Fruit fly (Drosophila melanogaster) whole organism, wandering third instar larva: ENCODE measurements around the gene Rpn12R.
A peak's percentile ranks its signal among the peaks of the same experiment; 100 is the strongest.

ENCODE experiments used
- Abd-B ChIP-seq: fragments of >200 bp; optimal IDR thresholded peaks from 2 replicates; lab custom pipeline; 2017; ENCODE audit warnings: missing biosample characterization, missing genetic modification characterization
- CrebA ChIP-seq: fragments of 200-800 bp; sonication (Bioruptor generic); optimal IDR thresholded peaks from 2 replicates; lab custom pipeline; 2016; ENCODE audit warnings: missing biosample characterization, mild to moderate bottlenecking, missing genetic modification characterization, borderline replicate concordance
- Dfd ChIP-seq: fragments of >200 bp; optimal IDR thresholded peaks from 2 replicates; lab custom pipeline; 2017; ENCODE audit warnings: missing biosample characterization, missing genetic modification characterization
- Dif ChIP-seq: fragments of 200-275, 200-300 bp; sonication (Bioruptor generic); optimal IDR thresholded peaks from 2 replicates; lab custom pipeline; 2018; ENCODE audit warnings: missing biosample characterization, missing genetic modification characterization; ENCODE audit not compliant: partially characterized antibody
- GATAd ChIP-seq: sonication (Bioruptor generic); optimal IDR thresholded peaks from 2 replicates; lab custom pipeline; 2016; ENCODE audit warnings: missing biosample characterization, missing genetic modification characterization
- HLH106 ChIP-seq: fragments of 200-800 bp; optimal IDR thresholded peaks from 3 replicates; lab custom pipeline; 2019; ENCODE audit warnings: missing biosample characterization, mild to moderate bottlenecking, missing genetic modification characterization, moderate library complexity
- Hnf4 ChIP-seq: fragments of 200-800 bp; sonication (Bioruptor generic); optimal IDR thresholded peaks from 2 replicates; lab custom pipeline; 2016; ENCODE audit warnings: missing biosample characterization, mild to moderate bottlenecking, missing genetic modification characterization
- Hr78 ChIP-seq: fragments of >200 bp; optimal IDR thresholded peaks from 2 replicates; lab custom pipeline; 2017; ENCODE audit warnings: missing biosample characterization, missing genetic modification characterization
- Hr83 ChIP-seq: fragments of 200-300 bp; sonication (Bioruptor generic); optimal IDR thresholded peaks from 2 replicates; lab custom pipeline; 2016; ENCODE audit warnings: missing biosample characterization, mild to moderate bottlenecking, missing genetic modification characterization, moderate library complexity; ENCODE audit not compliant: poor library complexity, severe bottlenecking
- Jra ChIP-seq: sonication (Bioruptor generic); optimal IDR thresholded peaks from 2 replicates; lab custom pipeline; 2016; ENCODE audit warnings: missing biosample characterization, missing genetic modification characterization
- Mio ChIP-seq: sonication (Bioruptor generic); optimal IDR thresholded peaks from 2 replicates; lab custom pipeline; 2016; ENCODE audit warnings: missing biosample characterization, missing genetic modification characterization
- Myc ChIP-seq: fragments of >200 bp; optimal IDR thresholded peaks from 2 replicates; lab custom pipeline; 2017
- OdsH ChIP-seq: fragments of 200-800 bp; sonication (Bioruptor generic); optimal IDR thresholded peaks from 2 replicates; lab custom pipeline; 2016; ENCODE audit warnings: missing biosample characterization, mild to moderate bottlenecking, missing genetic modification characterization
- Rel ChIP-seq, 2 experiments: fragments of 200-800 bp; sonication (Bioruptor generic) in 1 of 2; optimal IDR thresholded peaks; 2 replicates in 1 of 2; 3 replicates in 1 of 2; lab custom pipeline; 2016 to 2019; ENCODE audit warnings: mild to moderate bottlenecking in 2 of 2, missing biosample characterization in 2 of 2, missing genetic modification characterization in 2 of 2, moderate library complexity in 1 of 2
- Sp1 ChIP-seq: fragments of 200-800 bp; sonication (Bioruptor generic); optimal IDR thresholded peaks from 3 replicates; lab custom pipeline; 2019; ENCODE audit warnings: missing biosample characterization, mild to moderate bottlenecking, missing genetic modification characterization, moderate library complexity
- br ChIP-seq: fragments of 200-800 bp; sonication (Bioruptor generic); optimal IDR thresholded peaks from 2 replicates; lab custom pipeline; 2016; ENCODE audit warnings: missing biosample characterization, missing genetic modification characterization
- dsf ChIP-seq: sonication (Bioruptor generic); optimal IDR thresholded peaks from 2 replicates; lab custom pipeline; 2016; ENCODE audit warnings: missing biosample characterization, missing genetic modification characterization, borderline replicate concordance
- ey ChIP-seq: fragments of 200-800 bp; sonication (Bioruptor generic); optimal IDR thresholded peaks from 2 replicates; lab custom pipeline; 2016; ENCODE audit warnings: missing biosample characterization, missing genetic modification characterization
- foxo ChIP-seq, 2 experiments: fragments of 200-800 bp; sonication (Bioruptor generic); optimal IDR thresholded peaks; 2 replicates in 1 of 2; 3 replicates in 1 of 2; lab custom pipeline; 2016 to 2017; ENCODE audit warnings: missing biosample characterization in 2 of 2, missing genetic modification characterization in 2 of 2
- fru ChIP-seq: fragments of 200-800 bp; sonication (Bioruptor generic); optimal IDR thresholded peaks from 3 replicates; lab custom pipeline; 2016; ENCODE audit warnings: missing biosample characterization, mild to moderate bottlenecking, missing genetic modification characterization
- jim ChIP-seq: fragments of 175-275, 200-325 bp; sonication (Bioruptor generic); optimal IDR thresholded peaks from 2 replicates; lab custom pipeline; 2016; ENCODE audit warnings: missing biosample characterization, mild to moderate bottlenecking, missing genetic modification characterization
- lola ChIP-seq: fragments of >200 bp; optimal IDR thresholded peaks from 2 replicates; lab custom pipeline; 2017; ENCODE audit warnings: missing biosample characterization, missing genetic modification characterization
- pan ChIP-seq: fragments of >200 bp; optimal IDR thresholded peaks from 2 replicates; lab custom pipeline; 2017
- psq ChIP-seq: fragments of 200-800 bp; sonication (Bioruptor generic); optimal IDR thresholded peaks from 3 replicates; lab custom pipeline; 2017; ENCODE audit warnings: missing biosample characterization, mild to moderate bottlenecking, missing genetic modification characterization, moderate library complexity
- rgr ChIP-seq: fragments of 200-800 bp; sonication (Bioruptor generic); optimal IDR thresholded peaks from 3 replicates; lab custom pipeline; 2016; ENCODE audit warnings: missing biosample characterization, mild to moderate bottlenecking, missing genetic modification characterization
- sage ChIP-seq: fragments of 200-800 bp; sonication (Bioruptor generic); optimal IDR thresholded peaks from 2 replicates; lab custom pipeline; 2016; ENCODE audit warnings: missing biosample characterization, mild to moderate bottlenecking, missing genetic modification characterization
- sv ChIP-seq: fragments of 200-800 bp; sonication (Bioruptor generic); optimal IDR thresholded peaks from 3 replicates; lab custom pipeline; 2016; ENCODE audit warnings: missing biosample characterization, missing genetic modification characterization
- woc ChIP-seq: sonication (Bioruptor generic); optimal IDR thresholded peaks from 2 replicates; lab custom pipeline; 2016; ENCODE audit warnings: missing biosample characterization, mild to moderate bottlenecking, missing genetic modification characterization

Rpn12R gene

DNA sequence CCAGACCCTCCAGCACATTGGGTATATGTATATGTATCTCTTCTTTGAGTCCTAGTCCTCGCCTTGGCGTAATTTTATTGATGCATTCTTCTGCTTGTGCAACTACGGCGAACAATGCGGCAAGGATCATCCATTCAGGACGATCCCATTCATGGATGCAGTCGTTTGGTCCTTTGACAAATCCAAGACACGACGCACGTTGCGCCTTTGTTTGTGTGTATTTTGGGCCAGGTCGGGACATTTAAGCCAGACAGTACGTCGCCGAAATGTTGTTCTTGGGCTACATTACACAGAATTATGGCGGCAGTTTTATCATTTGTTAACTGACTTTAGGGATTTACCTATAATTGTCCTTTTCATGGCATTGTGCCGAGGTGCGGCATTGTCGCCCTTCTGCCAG lies 2.7 kb upstream of the Rpn12R start:
- TF ChIP-seq br (GFP tag; lab: Kevin White, UChicago) (no peak), pan (lab: Kevin White, UChicago) (no peak), GATAd (GFP tag; lab: Kevin White, UChicago) (no peak), Dif (GFP tag; lab: Kevin White, UChicago) (no peak), sage (no peak), Sp1 (no peak), foxo (GFP tag; optimal IDR thresholded peaks at IDR 0.05; lab: Kevin White, UChicago) (no peak), HLH106 (no peak), Hr78 (GFP tag; lab: Kevin White, UChicago) (no peak), sv (GFP tag; lab: Kevin White, UChicago) (no peak), rgr (GFP tag; lab: Kevin White, UChicago) (no peak), psq (no peak), Jra (GFP tag; lab: Kevin White, UChicago) (no peak), fru (GFP tag; lab: Kevin White, UChicago) (no peak), ey (GFP tag; lab: Kevin White, UChicago) (no peak)
- TF ChIP-seq, all 38 proteins: peak for 0

DNA sequence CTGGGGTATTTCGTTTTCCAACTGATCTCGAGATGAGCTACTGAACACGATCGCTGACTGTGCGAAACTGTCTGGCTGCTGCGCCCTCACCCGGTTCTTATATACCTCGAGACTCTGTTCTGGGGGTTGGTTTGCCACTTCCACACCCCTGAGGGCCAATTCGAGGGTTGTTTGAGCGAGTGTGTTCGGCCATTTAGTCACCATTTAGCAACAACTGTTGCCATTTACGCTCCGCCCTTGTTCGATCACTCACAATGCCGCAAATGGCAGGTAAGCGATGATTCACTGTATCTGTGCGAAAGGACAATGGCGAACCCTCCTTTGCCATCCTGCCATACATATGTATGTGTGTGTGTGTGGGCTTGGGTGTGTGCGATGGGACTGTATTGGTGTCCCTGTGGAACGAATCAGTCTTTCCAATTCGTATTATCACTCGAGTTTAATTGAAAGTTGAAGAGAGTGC lies 1.5 kb upstream of the Rpn12R start, which contains the start of gene ind:
Gene ind, minus strand, starts transcription at position 51 of the 463 bp plus-strand sequence.
- no peak for TF ChIP-seq foxo (GFP tag; optimal IDR thresholded peaks at IDR 0.05; lab: Kevin White, UChicago)
- no peak for TF ChIP-seq Abd-B (GFP tag; lab: Kevin White, UChicago)
- TF ChIP-seq, all 38 proteins: peak for 0

DNA sequence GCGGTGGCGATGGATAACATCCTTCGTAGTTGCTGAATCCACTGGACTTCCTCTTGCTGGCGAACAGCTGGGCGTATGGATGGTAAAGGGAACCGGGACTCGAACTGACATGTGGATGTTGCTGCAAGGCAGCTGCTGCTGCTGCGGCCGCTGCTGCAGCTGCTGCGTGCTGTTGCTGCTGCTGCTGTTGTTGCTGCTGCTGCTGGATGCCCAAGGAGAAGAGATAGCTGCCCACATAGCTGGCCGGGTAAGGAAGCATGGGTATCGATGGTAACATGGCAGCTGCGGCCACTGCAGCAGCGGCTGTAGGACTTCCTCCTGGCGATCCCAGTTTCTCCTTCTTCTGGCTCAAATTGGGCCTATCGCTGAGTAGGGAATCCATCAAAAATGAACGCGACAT lies 1.1 kb upstream of the Rpn12R start:
- TF ChIP-seq pan (lab: Kevin White, UChicago), result no peak
- TF ChIP-seq Dfd, result peak; percentile 75
- no peak for TF ChIP-seq Hnf4 (GFP tag; lab: Kevin White, UChicago)

DNA sequence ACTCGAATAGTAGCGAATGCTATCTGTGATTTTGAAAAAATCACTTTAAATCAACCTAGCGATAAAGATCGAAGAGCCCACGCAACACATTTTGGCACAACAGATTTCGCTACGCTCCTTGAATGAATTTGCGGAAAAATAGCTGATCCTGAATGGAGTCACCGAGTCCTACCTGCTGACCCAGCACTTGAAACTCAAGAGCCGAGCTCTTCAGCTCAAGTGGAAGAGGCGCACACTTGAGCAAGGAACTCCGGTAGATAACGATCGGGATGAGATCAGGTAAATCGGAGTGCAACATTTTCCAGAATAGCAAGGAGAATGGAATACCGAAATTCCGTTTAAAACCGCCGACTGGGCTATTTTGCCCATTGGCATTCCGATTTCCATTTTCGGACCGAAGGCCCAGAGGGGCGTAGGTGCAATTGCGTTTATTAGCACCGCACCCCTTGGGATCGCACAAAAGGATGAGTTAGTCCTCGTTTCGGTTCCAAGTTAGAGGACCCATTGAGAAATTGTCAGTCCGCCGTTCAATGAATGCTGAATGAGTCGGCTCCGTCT lies 2.0 kb downstream of the Rpn12R start:
- TF ChIP-seq Sp1, result no peak
- TF ChIP-seq, all 38 proteins: peak for 0

DNA sequence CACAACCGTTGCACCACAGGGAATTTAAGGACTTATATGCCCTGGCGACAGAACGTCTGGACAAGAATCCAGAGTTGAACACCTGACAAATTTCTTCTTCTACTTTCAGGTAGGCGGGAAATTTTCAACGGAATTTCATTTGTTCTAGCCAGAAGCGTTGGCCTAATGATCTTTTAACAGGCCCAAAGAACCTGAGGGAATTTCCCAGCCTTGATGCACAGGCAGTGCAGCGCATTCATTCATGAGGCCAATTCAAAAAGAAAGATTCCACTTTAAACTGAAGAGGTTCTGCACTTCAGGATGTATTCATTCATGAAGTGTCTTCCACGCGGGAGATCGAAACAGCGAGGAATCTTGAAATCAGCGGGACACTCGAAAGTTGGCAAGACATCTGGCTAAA lies 2.9 kb downstream of the Rpn12R start:
- TF ChIP-seq OdsH (GFP tag; lab: Kevin White, UChicago) (no peak), CrebA (no peak), Abd-B (GFP tag; lab: Kevin White, UChicago) (no peak), Mio (no peak), HLH106 (no peak), rgr (GFP tag; lab: Kevin White, UChicago) (no peak), jim (GFP tag; lab: Kevin White, UChicago) (no peak), Jra (GFP tag; lab: Kevin White, UChicago) (no peak), br (GFP tag; lab: Kevin White, UChicago) (no peak), dsf (GFP tag; lab: Kevin White, UChicago) (no peak)

DNA sequence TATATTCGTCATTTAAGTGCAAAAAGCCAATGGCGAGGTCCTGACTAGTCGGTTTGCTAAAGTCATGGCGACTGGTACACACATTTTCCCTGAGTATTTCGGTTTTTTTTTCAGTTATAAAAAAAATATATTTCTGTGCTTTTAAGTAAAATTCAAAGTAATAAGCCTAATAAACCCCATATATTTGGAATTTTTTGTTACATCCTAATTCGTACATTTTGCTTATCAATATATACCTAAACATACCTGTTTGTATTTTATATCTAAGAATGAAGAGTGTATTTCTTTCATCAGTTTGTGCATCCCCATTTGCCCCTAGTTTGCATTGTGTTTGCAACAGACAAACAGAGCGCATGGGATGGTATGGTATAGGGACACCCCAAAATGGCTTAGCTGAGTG lies 6.8 kb downstream of the Rpn12R start:
- TF ChIP-seq Abd-B (GFP tag; lab: Kevin White, UChicago), result no peak
- peak; percentile 21 for TF ChIP-seq woc (GFP tag; lab: Kevin White, UChicago)

DNA sequence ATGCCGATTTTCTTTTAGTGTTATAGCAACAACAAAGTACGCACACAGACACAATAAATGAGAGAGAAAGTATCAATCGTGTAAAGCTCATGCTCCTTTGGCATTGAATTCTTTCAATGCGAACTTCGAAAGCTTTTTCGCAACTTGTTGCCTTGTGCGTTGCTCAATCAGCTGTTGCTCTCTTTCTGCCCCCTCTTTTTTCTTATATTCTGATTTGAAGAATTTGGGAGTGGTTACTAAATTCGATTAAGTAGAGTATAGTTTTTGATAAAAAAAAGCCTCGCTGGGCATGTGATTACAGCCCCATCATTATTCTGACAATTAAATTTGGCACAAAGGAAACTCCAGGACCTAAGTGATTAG lies 7.7 kb downstream of the Rpn12R start:
- no peak for TF ChIP-seq woc (GFP tag; lab: Kevin White, UChicago)
- TF ChIP-seq Myc (lab: Kevin White, UChicago), result no peak
- no peak for TF ChIP-seq OdsH (GFP tag; lab: Kevin White, UChicago)
- TF ChIP-seq Jra (GFP tag; lab: Kevin White, UChicago), result no peak
- TF ChIP-seq GATAd (GFP tag; lab: Kevin White, UChicago), result no peak
- no peak for TF ChIP-seq Rel (GFP tag; optimal IDR thresholded peaks at IDR 0.05; lab: Kevin White, UChicago)
- no peak for TF ChIP-seq Rel (tag; optimal IDR thresholded peaks at IDR 0.05; lab: Kevin White, UChicago)
- TF ChIP-seq jim (GFP tag; lab: Kevin White, UChicago), result no peak
- TF ChIP-seq lola, result no peak
- no peak for TF ChIP-seq Sp1
- no peak for TF ChIP-seq dsf (GFP tag; lab: Kevin White, UChicago)
- TF ChIP-seq Hr83 (GFP tag; lab: Kevin White, UChicago), result no peak
- TF ChIP-seq CrebA, result no peak
- no peak for TF ChIP-seq psq
- no peak for TF ChIP-seq ey (GFP tag; lab: Kevin White, UChicago)
- no peak for TF ChIP-seq pan (lab: Kevin White, UChicago)
